Comparison of ENCODE assay signal across 3 worm cellular contexts in genomic region chrIII:6422721-6423120, ce11.
TF ChIP-seq lines count a peak whose summit lies in the region.

No protein-coding gene starts in this region.

TF ChIP-seq in whole organism, L1 larva, 84 proteins besides CTCF, POLR2A, EP300 and RAD21 (continued from another document):
- TF ChIP-seq efl-1 (optimal IDR thresholded peaks at IDR 0.05; lab: Kevin White, UChicago) (no peak), efl-1 (GFP tag; optimal IDR thresholded peaks at IDR 0.05 in 1 of 2; lab: Kevin White, UChicago) (no peak), nhr-237 (tag; optimal IDR thresholded peaks at IDR 0.05; lab: Kevin White, UChicago) (no peak), dpl-1 (GFP tag; optimal IDR thresholded peaks at IDR 0.05; lab: Kevin White, UChicago) (no peak), efl-3 (GFP tag; optimal IDR thresholded peaks at IDR 0.05; lab: Kevin White, UChicago) (no peak), mef-2 (tag; optimal IDR thresholded peaks at IDR 0.05; lab: Kevin White, UChicago) (no peak), unc-30 (tag; optimal IDR thresholded peaks at IDR 0.05; lab: Kevin White, UChicago) (no peak), lin-15B (tag; optimal IDR thresholded peaks at IDR 0.05; lab: Kevin White, UChicago) (no peak), fkh-4 (tag; optimal IDR thresholded peaks at IDR 0.05; lab: Kevin White, UChicago; ENCODE audit: borderline replicate concordance) (no peak), mdl-1 (tag; optimal IDR thresholded peaks at IDR 0.05; lab: Kevin White, UChicago) (no peak), nhr-19 (GFP tag; conservative IDR thresholded peaks at IDR 0.05; lab: Robert Waterston, UW) (0 out of 2 replicates have a peak, but pooled peaks have one; percentile 4), nhr-47 (tag; optimal IDR thresholded peaks at IDR 0.05; lab: Kevin White, UChicago) (no peak), egl-13 (tag; optimal IDR thresholded peaks at IDR 0.05; lab: Kevin White, UChicago) (no peak), fkh-8 (tag; optimal IDR thresholded peaks at IDR 0.05; lab: Kevin White, UChicago) (no peak), hlh-4 (tag; optimal IDR thresholded peaks at IDR 0.05; lab: Kevin White, UChicago) (no peak), fkh-10 (GFP tag; optimal IDR thresholded peaks at IDR 0.05; lab: Kevin White, UChicago) (no peak), elt-2 (tag; optimal IDR thresholded peaks at IDR 0.05; lab: Kevin White, UChicago) (peak; percentile 46), sptf-1 (tag; optimal IDR thresholded peaks at IDR 0.05; lab: Kevin White, UChicago) (no peak), skn-1 (tag; optimal IDR thresholded peaks at IDR 0.05; lab: Kevin White, UChicago) (no peak), lir-3 (tag; optimal IDR thresholded peaks at IDR 0.05; lab: Kevin White, UChicago; ENCODE audit: poor library complexity) (no peak), pax-3 (tag; optimal IDR thresholded peaks at IDR 0.05; lab: Kevin White, UChicago) (no peak), nhr-90 (tag; optimal IDR thresholded peaks at IDR 0.05; lab: Kevin White, UChicago; ENCODE audit: poor library complexity) (no peak), zag-1 (tag; optimal IDR thresholded peaks at IDR 0.05; lab: Kevin White, UChicago) (no peak), nhr-85 (tag; lab: Kevin White, UChicago) (peak; percentile 78), grh-1 (GFP tag; IDR thresholded peaks at IDR 0.05; lab: Robert Waterston, UW) (no peak), ceh-90 (tag; optimal IDR thresholded peaks at IDR 0.05; lab: Kevin White, UChicago) (no peak), alr-1 (tag; optimal IDR thresholded peaks at IDR 0.05; lab: Kevin White, UChicago; ENCODE audit: borderline replicate concordance) (no peak), Y116A8C.19 (tag; optimal IDR thresholded peaks at IDR 0.05; lab: Kevin White, UChicago; ENCODE audit: borderline replicate concordance) (no peak), snu-23 (GFP tag; optimal IDR thresholded peaks at IDR 0.05; lab: Kevin White, UChicago) (peak; percentile 28), aly-2 (tag; optimal IDR thresholded peaks at IDR 0.05; lab: Kevin White, UChicago) (no peak), C34B4.2 (tag; optimal IDR thresholded peaks at IDR 0.05; lab: Kevin White, UChicago) (no peak), lin-14 (GFP tag; optimal IDR thresholded peaks at IDR 0.05; lab: Kevin White, UChicago) (peak; percentile 45), ceh-63 (GFP tag; optimal IDR thresholded peaks at IDR 0.05; lab: Kevin White, UChicago) (no peak), pqm-1 (tag; optimal IDR thresholded peaks at IDR 0.05; lab: Kevin White, UChicago) (no peak), ets-5 (GFP tag; IDR thresholded peaks at IDR 0.05; lab: Robert Waterston, UW) (no peak)

TF ChIP-seq in whole organism, L2 larva, 48 proteins besides CTCF, POLR2A, EP300 and RAD21 (continued from another document):
- TF ChIP-seq mdl-1 (tag; optimal IDR thresholded peaks at IDR 0.05; lab: Kevin White, UChicago), result no peak
- TF ChIP-seq blmp-1 (tag; optimal IDR thresholded peaks at IDR 0.05; lab: Kevin White, UChicago; ENCODE audit: insufficient read depth), result no peak
- TF ChIP-seq lin-39 (tag; optimal IDR thresholded peaks at IDR 0.05; lab: Kevin White, UChicago), result no peak

TF ChIP-seq in whole organism, L4 larva, 104 proteins besides CTCF, POLR2A, EP300 and RAD21 (continued from another document):
- TF ChIP-seq zfp-2 (tag; optimal IDR thresholded peaks at IDR 0.05; lab: Kevin White, UChicago) (no peak), nhr-28 (tag; optimal IDR thresholded peaks at IDR 0.05; lab: Kevin White, UChicago) (peak; percentile 73), nhr-237 (tag; optimal IDR thresholded peaks at IDR 0.05; lab: Kevin White, UChicago) (no peak), mep-1 (tag; optimal IDR thresholded peaks at IDR 0.05; lab: Kevin White, UChicago) (peak; percentile 5), mdl-1 (tag; optimal IDR thresholded peaks at IDR 0.05; lab: Kevin White, UChicago) (peak in 1 of 2 experiments; percentile 30), Y105C5A.15 (GFP tag; IDR thresholded peaks at IDR 0.05; lab: Robert Waterston, UW) (no peak), snpc-1.2 (GFP tag; IDR thresholded peaks at IDR 0.05; lab: Robert Waterston, UW) (no peak), pqm-1 (tag; optimal IDR thresholded peaks at IDR 0.05; lab: Kevin White, UChicago) (no peak), unc-39 (tag; optimal IDR thresholded peaks at IDR 0.05; lab: Kevin White, UChicago) (no peak), hlh-30 (tag; optimal IDR thresholded peaks at IDR 0.05; lab: Kevin White, UChicago; ENCODE audit: insufficient read depth) (peak; percentile 86), nhr-77 (tag; optimal IDR thresholded peaks at IDR 0.05; lab: Kevin White, UChicago) (peak; percentile 4)
